Worm (Caenorhabditis elegans): ENCODE data around the gene jhdm-1.

Gene jhdm-1

ce11 chrIII:6419409-6419944 is 34.8 kb upstream of the jhdm-1 start, which contains the start of gene atgl-1:
TSS of gene atgl-1 (minus strand) at chrIII:6419459.
- TF ChIP-seq let-607 (tag; optimal IDR thresholded peaks at IDR 0.05) (no peak), aptf-2 (GFP tag; conservative IDR thresholded peaks at IDR 0.05) (no peak), snpc-3.4 (tag; optimal IDR thresholded peaks at IDR 0.05) (no peak), rcor-1 (GFP tag; IDR thresholded peaks at IDR 0.05) (no peak), somi-1 (GFP tag; optimal IDR thresholded peaks at IDR 0.05) (no peak), ZK185.1 (tag; optimal IDR thresholded peaks at IDR 0.05; ENCODE audit: poor library complexity, severe bottlenecking) (no peak), akir-1 (GFP tag; optimal IDR thresholded peaks at IDR 0.05) (no peak), nhr-80 (tag; optimal IDR thresholded peaks at IDR 0.05) (peak; percentile 12), ceh-58 (GFP tag; IDR thresholded peaks at IDR 0.05) (no peak), egl-44 (GFP tag; IDR thresholded peaks at IDR 0.05) (no peak), D2030.7 (GFP tag; IDR thresholded peaks at IDR 0.05) (no peak), lin-26 (GFP tag; IDR thresholded peaks at IDR 0.05) (0 out of 2 replicates have a peak, but pooled peaks have one; percentile 23)

ce11 chrIII:6420201-6420600 is 34.1 kb upstream of the jhdm-1 start:
- no peak for TF ChIP-seq ztf-26 (tag; optimal IDR thresholded peaks at IDR 0.05)
- no peak for TF ChIP-seq atf-7 (tag; optimal IDR thresholded peaks at IDR 0.05)
- TF ChIP-seq bed-1 (GFP tag; IDR thresholded peaks at IDR 0.05), result no peak
- no peak for TF ChIP-seq mxl-1 (tag; optimal IDR thresholded peaks at IDR 0.05)
- TF ChIP-seq somi-1 (GFP tag; optimal IDR thresholded peaks at IDR 0.05), result peak; percentile 18
- TF ChIP-seq ceh-79 (tag; optimal IDR thresholded peaks at IDR 0.05), result no peak
- no peak for TF ChIP-seq madf-3 (GFP tag; IDR thresholded peaks at IDR 0.05)
- TF ChIP-seq F52B5.7 (tag; optimal IDR thresholded peaks at IDR 0.05), result no peak
- TF ChIP-seq B0336.3 (GFP tag; IDR thresholded peaks at IDR 0.05), result no peak
- TF ChIP-seq T26A5.8 (tag; optimal IDR thresholded peaks at IDR 0.05), result no peak
- TF ChIP-seq ama-1 (optimal IDR thresholded peaks at IDR 0.05), result peak; percentile 2
- TF ChIP-seq ama-1 (GFP tag; optimal IDR thresholded peaks at IDR 0.05), result no peak
- TF ChIP-seq lin-26 (GFP tag; IDR thresholded peaks at IDR 0.05), result 0 out of 2 replicates have a peak, but pooled peaks have one; percentile 25

- TF ChIP-seq athp-1 (tag; optimal IDR thresholded peaks at IDR 0.05) (no peak), Y56A3A.18 (GFP tag; IDR thresholded peaks at IDR 0.05) (peak; percentile 60), chd-7 (tag; optimal IDR thresholded peaks at IDR 0.05) (peak; percentile 86), nhr-90 (tag; optimal IDR thresholded peaks at IDR 0.05) (no peak), madf-10 (tag; optimal IDR thresholded peaks at IDR 0.05) (peak; percentile 60), xnd-1 (tag; optimal IDR thresholded peaks at IDR 0.05) (no peak), dox-1 (GFP tag; IDR thresholded peaks at IDR 0.05) (peak; percentile 80), efl-1 (GFP tag; optimal IDR thresholded peaks at IDR 0.05) (no peak), gei-17 (GFP tag; optimal IDR thresholded peaks at IDR 0.05) (peak; percentile 76), F22D6.2 (tag; optimal IDR thresholded peaks at IDR 0.05) (peak; percentile 78), ceh-27 (GFP tag; optimal IDR thresholded peaks at IDR 0.05) (peak; percentile 56), sptf-2 (GFP tag; optimal IDR thresholded peaks at IDR 0.05) (no peak), hlh-12 (tag; optimal IDR thresholded peaks at IDR 0.05) (no peak), dpff-1 (tag; optimal IDR thresholded peaks at IDR 0.05) (no peak), ztf-18 (tag; optimal IDR thresholded peaks at IDR 0.05) (peak; percentile 38), tlf-1 (GFP tag; optimal IDR thresholded peaks at IDR 0.05) (peak; percentile 84), lag-1 (GFP tag; IDR thresholded peaks at IDR 0.05) (no peak), attf-5 (GFP tag; optimal IDR thresholded peaks at IDR 0.05) (peak; percentile 64), egl-44 (GFP tag; IDR thresholded peaks at IDR 0.05) (peak; percentile 91), rec-8 (tag; optimal IDR thresholded peaks at IDR 0.05) (no peak), unc-62 (GFP tag; optimal IDR thresholded peaks at IDR 0.05) (no peak), pbrm-1 (GFP tag; IDR thresholded peaks at IDR 0.05) (peak; percentile 80), mxl-1 (tag; optimal IDR thresholded peaks at IDR 0.05) (no peak), zim-3 (tag; optimal IDR thresholded peaks at IDR 0.05) (no peak), ama-1 (optimal IDR thresholded peaks at IDR 0.05) (no peak), ama-1 (GFP tag; optimal IDR thresholded peaks at IDR 0.05) (no peak), ceh-58 (GFP tag; IDR thresholded peaks at IDR 0.05) (no peak), atf-7 (tag; optimal IDR thresholded peaks at IDR 0.05) (peak; percentile 85), ccch-3 (GFP tag; optimal IDR thresholded peaks at IDR 0.05) (no peak)
These were observed 33.3 kb upstream of the jhdm-1 start for ce11 chrIII:6420995-6421404.
